Worm (Caenorhabditis elegans) whole organism, L4/young adult: Measurements from ENCODE around the gene his-59.

Experiments
- W03F9.2 ChIP-seq: fragments of 150-350 bp; optimal IDR thresholded peaks from 2 replicates; lab custom pipeline; 2014; ENCODE audit warnings: missing biosample characterization, missing genetic modification characterization
- dao-5 ChIP-seq: sonication (generic microtip); optimal IDR thresholded peaks from 2 replicates; lab custom pipeline; 2016; ENCODE audit warnings: missing genotype, missing genetic modification characterization, moderate library complexity, missing compliant biosample characterization
- him-1 ChIP-seq: sonication (generic microtip); optimal IDR thresholded peaks from 2 replicates; lab custom pipeline; 2016; ENCODE audit warnings: missing genotype, missing genetic modification reagents, missing genetic modification characterization, missing compliant biosample characterization

Gene his-59

ce11 chrIV:7501337-7501736 lies 13.3 kb downstream of the his-59 start, which contains the start of gene F55G1.15:
TSS of gene F55G1.15 (minus strand) at chrIV:7501437.
- TF ChIP-seq dao-5 (tag; lab: Kevin White, UChicago) (no peak), him-1 (tag; lab: Kevin White, UChicago) (no peak), W03F9.2 (no peak)

ce11 chrIV:7503322-7503721 lies 15.3 kb downstream of the his-59 start, which contains the start of gene glt-6:
TSS of gene glt-6 (plus strand) at chrIV:7503622.
- TF ChIP-seq dao-5 (tag; lab: Kevin White, UChicago) = no peak
- TF ChIP-seq him-1 (tag; lab: Kevin White, UChicago) = no peak
- TF ChIP-seq W03F9.2 = no peak

- TF ChIP-seq dao-5 (tag; lab: Kevin White, UChicago) = no peak
- TF ChIP-seq him-1 (tag; lab: Kevin White, UChicago) = no peak
- TF ChIP-seq W03F9.2 = no peak
These were observed 17.9 kb downstream of the his-59 start for ce11 chrIV:7505866-7506488.

ce11 chrIV:7506711-7507110 lies 18.7 kb downstream of the his-59 start:
- no peak for TF ChIP-seq dao-5 (tag; lab: Kevin White, UChicago)
- no peak for TF ChIP-seq W03F9.2
- no peak for TF ChIP-seq him-1 (tag; lab: Kevin White, UChicago)

- TF ChIP-seq dao-5 (tag; lab: Kevin White, UChicago) = no peak
- TF ChIP-seq him-1 (tag; lab: Kevin White, UChicago) = no peak
- TF ChIP-seq W03F9.2 = no peak
These were observed 19.3 kb downstream of the his-59 start for ce11 chrIV:7507305-7507704.

ce11 chrIV:7507841-7508509 lies 19.9 kb downstream of the his-59 start, which contains the start of the genes vdac-1 and R05G6.5:
TSS of gene vdac-1 (minus strand) at chrIV:7507891.
TSS of gene R05G6.5 (plus strand) at chrIV:7508367.
- TF ChIP-seq dao-5 (tag; lab: Kevin White, UChicago) = no peak

ce11 chrIV:7508850-7509249 lies 20.8 kb downstream of the his-59 start:
- TF ChIP-seq dao-5 (tag; lab: Kevin White, UChicago) = no peak
- no peak for TF ChIP-seq him-1 (tag; lab: Kevin White, UChicago)
- TF ChIP-seq W03F9.2 = no peak

- TF ChIP-seq him-1 (tag; lab: Kevin White, UChicago) (no peak), W03F9.2 (no peak), dao-5 (tag; lab: Kevin White, UChicago) (no peak)
These were observed 22.8 kb downstream of the his-59 start for ce11 chrIV:7510829-7511228.

- TF ChIP-seq dao-5 (tag; lab: Kevin White, UChicago) = no peak
- no peak for TF ChIP-seq him-1 (tag; lab: Kevin White, UChicago)
- TF ChIP-seq W03F9.2 = no peak
These were observed 24.7 kb downstream of the his-59 start, which contains the start of the genes plc-4 and R05G6.4 for ce11 chrIV:7512617-7513233. TSS of gene plc-4 (minus strand) at chrIV:7512667. TSS of gene R05G6.4 (plus strand) at chrIV:7513233.

ce11 chrIV:7516167-7516566 lies 28.1 kb downstream of the his-59 start, which contains the start of the genes R05G6.9 and R05G6.3:
TSS of gene R05G6.9 (minus strand) at chrIV:7516267.
TSS of gene R05G6.3 (plus strand) at chrIV:7516552.
- TF ChIP-seq W03F9.2 (no peak), him-1 (tag; lab: Kevin White, UChicago) (no peak), dao-5 (tag; lab: Kevin White, UChicago) (no peak)

- no peak for TF ChIP-seq W03F9.2
These were observed 32.2 kb downstream of the his-59 start for ce11 chrIV:7520258-7520657.

- no peak for TF ChIP-seq dao-5 (tag; lab: Kevin White, UChicago)
- TF ChIP-seq him-1 (tag; lab: Kevin White, UChicago) = no peak
- no peak for TF ChIP-seq W03F9.2
These were observed 32.8 kb downstream of the his-59 start for ce11 chrIV:7520841-7521240.

ce11 chrIV:7521591-7521990 lies 33.5 kb downstream of the his-59 start:
- no peak for TF ChIP-seq him-1 (tag; lab: Kevin White, UChicago)
- no peak for TF ChIP-seq dao-5 (tag; lab: Kevin White, UChicago)
- TF ChIP-seq W03F9.2 = no peak

- TF ChIP-seq dao-5 (tag; lab: Kevin White, UChicago) = no peak
- no peak for TF ChIP-seq him-1 (tag; lab: Kevin White, UChicago)
- TF ChIP-seq W03F9.2 = no peak
These were observed 35.7 kb downstream of the his-59 start for ce11 chrIV:7523744-7524143.
